Fruit fly (Drosophila melanogaster): Measurements from ENCODE around the gene crb.

crb gene

dm6 chr3R:24294784-24295555 is at the start of gene crb:
Gene crb (plus strand): TSS chr3R:24295078.
- TF ChIP-seq CG12768 (GFP tag; optimal IDR thresholded peaks at IDR 0.05), result no peak
- peak; percentile 4 for TF ChIP-seq CG14711 (tag; optimal IDR thresholded peaks at IDR 0.05)
- TF ChIP-seq Mnt (GFP tag; optimal IDR thresholded peaks at IDR 0.05), result peak; percentile 66
- TF ChIP-seq pad (GFP tag; optimal IDR thresholded peaks at IDR 0.05), result peak; percentile 34
- peak; percentile 16 for TF ChIP-seq CG11617 (GFP tag; optimal IDR thresholded peaks at IDR 0.05)
- TF ChIP-seq ovo (GFP tag; optimal IDR thresholded peaks at IDR 0.05), result peak; percentile 63
- TF ChIP-seq toe (GFP tag; optimal IDR thresholded peaks at IDR 0.05), result peak; percentile 41
- TF ChIP-seq cic (GFP tag; optimal IDR thresholded peaks at IDR 0.05), result peak; percentile 62
- TF ChIP-seq Hr96 (GFP tag; optimal IDR thresholded peaks at IDR 0.05), result peak; percentile 56
- no peak for TF ChIP-seq cnc (optimal IDR thresholded peaks at IDR 0.05)
- peak; percentile 75 for TF ChIP-seq bab1 (GFP tag; optimal IDR thresholded peaks at IDR 0.05)
- TF ChIP-seq CG7101 (tag; optimal IDR thresholded peaks at IDR 0.05), result peak; percentile 57
- TF ChIP-seq CG33017 (tag; optimal IDR thresholded peaks at IDR 0.05), result peak; percentile 24
- peak; percentile 55 for TF ChIP-seq Crg-1 (GFP tag; optimal IDR thresholded peaks at IDR 0.05)
- no peak for TF ChIP-seq Clk (GFP tag; optimal IDR thresholded peaks at IDR 0.05)
- no peak for TF ChIP-seq CG5204 (GFP tag; optimal IDR thresholded peaks at IDR 0.05)
- TF ChIP-seq CG1620 (GFP tag; optimal IDR thresholded peaks at IDR 0.05), result peak; percentile 71

- TF ChIP-seq ovo (GFP tag; optimal IDR thresholded peaks at IDR 0.05), result peak; percentile 33
- TF ChIP-seq pad (GFP tag; optimal IDR thresholded peaks at IDR 0.05), result peak; percentile 57
- TF ChIP-seq CG12768 (GFP tag; optimal IDR thresholded peaks at IDR 0.05), result peak; percentile 27
- TF ChIP-seq CG1620 (GFP tag; optimal IDR thresholded peaks at IDR 0.05), result peak; percentile 76
- TF ChIP-seq toe (GFP tag; optimal IDR thresholded peaks at IDR 0.05), result no peak
- TF ChIP-seq Crg-1 (GFP tag; optimal IDR thresholded peaks at IDR 0.05), result peak; percentile 50
- peak; percentile 40 for TF ChIP-seq cic (GFP tag; optimal IDR thresholded peaks at IDR 0.05)
- no peak for TF ChIP-seq CG33017 (tag; optimal IDR thresholded peaks at IDR 0.05)
- TF ChIP-seq CG5204 (GFP tag; optimal IDR thresholded peaks at IDR 0.05), result no peak
- TF ChIP-seq Mnt (GFP tag; optimal IDR thresholded peaks at IDR 0.05), result peak; percentile 82
- TF ChIP-seq cnc (optimal IDR thresholded peaks at IDR 0.05), result no peak
- TF ChIP-seq Clk (GFP tag; optimal IDR thresholded peaks at IDR 0.05), result peak; percentile 36
- TF ChIP-seq CG7045 (GFP tag; optimal IDR thresholded peaks at IDR 0.05), result no peak
- TF ChIP-seq bab1 (GFP tag; optimal IDR thresholded peaks at IDR 0.05), result peak; percentile 73
- TF ChIP-seq CG7101 (tag; optimal IDR thresholded peaks at IDR 0.05), result peak; percentile 61
- TF ChIP-seq Hr96 (GFP tag; optimal IDR thresholded peaks at IDR 0.05), result no peak
- peak; percentile 76 for TF ChIP-seq CG14711 (tag; optimal IDR thresholded peaks at IDR 0.05)
- no peak for TF ChIP-seq kay (GFP tag; ENCODE audit: borderline replicate concordance)
- peak; percentile 35 for TF ChIP-seq tj (GFP tag; optimal IDR thresholded peaks at IDR 0.05)
- peak; percentile 40 for TF ChIP-seq CG11617 (GFP tag; optimal IDR thresholded peaks at IDR 0.05)
These were observed 42.4 kb upstream of the crb start, which contains the start of gene beta-PheRS for dm6 chr3R:24252494-24252893. Gene beta-PheRS (minus strand): TSS chr3R:24252679.

DNA sequence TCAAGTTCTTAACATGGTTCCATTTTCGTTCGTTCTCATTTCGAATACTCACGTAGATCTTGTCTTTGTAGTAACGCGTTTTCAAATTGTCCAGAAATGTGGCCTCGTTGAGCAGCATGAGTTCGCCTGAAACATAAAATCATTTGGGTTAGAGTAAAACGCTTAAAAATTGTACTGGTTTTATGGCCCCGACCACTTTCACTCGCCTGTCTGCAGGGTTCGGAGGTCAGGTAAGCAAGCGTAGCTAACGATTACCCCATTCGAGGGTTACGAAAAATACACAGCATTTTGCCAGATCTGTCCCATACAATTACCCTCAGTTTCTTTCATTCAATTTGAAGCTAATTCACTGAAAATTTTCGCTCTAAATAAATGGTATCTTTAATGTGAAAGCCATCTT is 36.5 kb upstream of the crb start:
- TF ChIP-seq CG1620 (GFP tag; optimal IDR thresholded peaks at IDR 0.05) (no peak), CG5204 (GFP tag; optimal IDR thresholded peaks at IDR 0.05) (no peak), kay (GFP tag; ENCODE audit: borderline replicate concordance) (no peak), CG33017 (tag; optimal IDR thresholded peaks at IDR 0.05) (no peak), pad (GFP tag; optimal IDR thresholded peaks at IDR 0.05) (no peak), Clk (GFP tag; optimal IDR thresholded peaks at IDR 0.05) (no peak), cnc (optimal IDR thresholded peaks at IDR 0.05) (no peak), Mnt (GFP tag; optimal IDR thresholded peaks at IDR 0.05) (no peak), toe (GFP tag; optimal IDR thresholded peaks at IDR 0.05) (no peak), bab1 (GFP tag; optimal IDR thresholded peaks at IDR 0.05) (no peak), ovo (GFP tag; optimal IDR thresholded peaks at IDR 0.05) (no peak), CG7045 (GFP tag; optimal IDR thresholded peaks at IDR 0.05) (no peak), CG12768 (GFP tag; optimal IDR thresholded peaks at IDR 0.05) (no peak), Hr96 (GFP tag; optimal IDR thresholded peaks at IDR 0.05) (no peak), Crg-1 (GFP tag; optimal IDR thresholded peaks at IDR 0.05) (no peak), tj (GFP tag; optimal IDR thresholded peaks at IDR 0.05) (no peak), CG7101 (tag; optimal IDR thresholded peaks at IDR 0.05) (no peak), CG14711 (tag; optimal IDR thresholded peaks at IDR 0.05) (no peak), CG11617 (GFP tag; optimal IDR thresholded peaks at IDR 0.05) (no peak), cic (GFP tag; optimal IDR thresholded peaks at IDR 0.05) (no peak)

- peak; percentile 97 for TF ChIP-seq CG33017 (tag; optimal IDR thresholded peaks at IDR 0.05)
- TF ChIP-seq CG14711 (tag; optimal IDR thresholded peaks at IDR 0.05), result peak; percentile 93
- peak; percentile 69 for TF ChIP-seq Mnt (GFP tag; optimal IDR thresholded peaks at IDR 0.05)
- TF ChIP-seq CG12768 (GFP tag; optimal IDR thresholded peaks at IDR 0.05), result peak; percentile 95
- peak; percentile 80 for TF ChIP-seq Crg-1 (GFP tag; optimal IDR thresholded peaks at IDR 0.05)
- peak; percentile 97 for TF ChIP-seq CG7101 (tag; optimal IDR thresholded peaks at IDR 0.05)
- TF ChIP-seq tj (GFP tag; optimal IDR thresholded peaks at IDR 0.05), result peak; percentile 74
- peak; percentile 89 for TF ChIP-seq CG11617 (GFP tag; optimal IDR thresholded peaks at IDR 0.05)
- no peak for TF ChIP-seq cnc (optimal IDR thresholded peaks at IDR 0.05)
- TF ChIP-seq CG5204 (GFP tag; optimal IDR thresholded peaks at IDR 0.05), result peak; percentile 91
- TF ChIP-seq kay (GFP tag; ENCODE audit: borderline replicate concordance), result peak; percentile 84
- peak; percentile 53 for TF ChIP-seq ovo (GFP tag; optimal IDR thresholded peaks at IDR 0.05)
- peak; percentile 94 for TF ChIP-seq CG7045 (GFP tag; optimal IDR thresholded peaks at IDR 0.05)
- peak; percentile 91 for TF ChIP-seq Hr96 (GFP tag; optimal IDR thresholded peaks at IDR 0.05)
- peak; percentile 55 for TF ChIP-seq cic (GFP tag; optimal IDR thresholded peaks at IDR 0.05)
- no peak for TF ChIP-seq pad (GFP tag; optimal IDR thresholded peaks at IDR 0.05)
- TF ChIP-seq toe (GFP tag; optimal IDR thresholded peaks at IDR 0.05), result peak; percentile 83
- TF ChIP-seq CG1620 (GFP tag; optimal IDR thresholded peaks at IDR 0.05), result peak; percentile 62
- TF ChIP-seq Clk (GFP tag; optimal IDR thresholded peaks at IDR 0.05), result peak; percentile 94
- peak; percentile 94 for TF ChIP-seq bab1 (GFP tag; optimal IDR thresholded peaks at IDR 0.05)
These were observed 35.4 kb upstream of the crb start for dm6 chr3R:24259278-24260040.

Data from whole organism, adult.